Worm (Caenorhabditis elegans) whole organism, L3 larva: ENCODE measurements around the gene sdc-2.

Experiments used
- R02D3.7 ChIP-seq: fragments of 150-350 bp; optimal IDR thresholded peaks from 2 replicates; lab custom pipeline; 2014; ENCODE audit warnings: missing biosample characterization, missing genetic modification characterization
- aly-2 ChIP-seq: fragments of 150-350 bp; optimal IDR thresholded peaks from 2 replicates; lab custom pipeline; 2014; ENCODE audit warnings: missing biosample characterization, missing genetic modification characterization
- ama-1 ChIP-seq: fragments of 150-350 bp; optimal IDR thresholded peaks from 2 replicates; lab custom pipeline; 2018
- ceh-16 ChIP-seq: sonication (generic microtip); optimal IDR thresholded peaks from 2 replicates; lab custom pipeline; 2017; ENCODE audit warnings: missing biosample characterization, missing genetic modification characterization
- ceh-28 ChIP-seq: fragments of 150-350 bp; optimal IDR thresholded peaks from 2 replicates; lab custom pipeline; 2014; ENCODE audit warnings: missing biosample characterization, missing genetic modification reagents, missing genetic modification characterization
- ceh-9 ChIP-seq: sonication (generic microtip); optimal IDR thresholded peaks from 2 replicates; lab custom pipeline; 2018; ENCODE audit warnings: missing biosample characterization, missing genetic modification characterization
- daf-12 ChIP-seq: fragments of 150-350 bp; optimal IDR thresholded peaks from 2 replicates; lab custom pipeline; 2014; ENCODE audit warnings: missing biosample characterization, missing genetic modification reagents, missing genetic modification characterization
- egl-27 ChIP-seq: sonication (generic microtip); optimal IDR thresholded peaks from 4 replicates; lab custom pipeline; 2017; ENCODE audit warnings: missing biosample characterization, missing genetic modification reagents, missing genetic modification characterization
- egl-5 ChIP-seq: fragments of 150-350 bp; optimal IDR thresholded peaks from 2 replicates; lab custom pipeline; 2017; ENCODE audit warnings: missing biosample characterization, missing genetic modification reagents, missing genetic modification characterization, inconsistent platforms
- elt-1 ChIP-seq: fragments of 150-350 bp; optimal IDR thresholded peaks from 2 replicates; lab custom pipeline; 2014; ENCODE audit warnings: missing biosample characterization, missing genetic modification characterization
- elt-2 ChIP-seq: sonication (generic microtip); optimal IDR thresholded peaks from 2 replicates; lab custom pipeline; 2016; ENCODE audit warnings: missing genetic modification reagents, mild to moderate bottlenecking, missing genetic modification characterization, missing compliant biosample characterization
- elt-3 ChIP-seq, 3 experiments: fragments of 150-350 bp in 1 of 3; sonication (generic microtip) in 2 of 3; optimal IDR thresholded peaks; 2 replicates in 2 of 3; 4 replicates in 1 of 3; lab custom pipeline; 2014 to 2017; ENCODE audit warnings: missing biosample characterization in 3 of 3, missing genetic modification characterization in 3 of 3
- eor-1 ChIP-seq, 2 experiments: fragments of 150-350 bp; optimal IDR thresholded peaks; 2 replicates each; lab custom pipeline; 2014 to 2018; ENCODE audit warnings: missing biosample characterization in 2 of 2, missing genetic modification characterization in 2 of 2
- fkh-10 ChIP-seq: sonication (generic microtip); optimal IDR thresholded peaks from 2 replicates; lab custom pipeline; 2017; ENCODE audit warnings: missing biosample characterization, missing genetic modification reagents, missing genetic modification characterization
- fkh-2 ChIP-seq: fragments of 150-350 bp; optimal IDR thresholded peaks from 2 replicates; lab custom pipeline; 2014; ENCODE audit warnings: missing biosample characterization, missing genetic modification reagents, missing genetic modification characterization
- fos-1 ChIP-seq: fragments of 150-350 bp; optimal IDR thresholded peaks from 2 replicates; lab custom pipeline; 2014; ENCODE audit warnings: missing biosample characterization, missing genetic modification characterization
- hmg-11 ChIP-seq: sonication (generic microtip); optimal IDR thresholded peaks from 2 replicates; lab custom pipeline; 2016; ENCODE audit warnings: missing genetic modification characterization, missing compliant biosample characterization
- jun-1 ChIP-seq: fragments of 150-350 bp; optimal IDR thresholded peaks from 2 replicates; lab custom pipeline; 2014; ENCODE audit warnings: missing biosample characterization, missing genetic modification reagents, missing genetic modification characterization
- lin-15B ChIP-seq: fragments of 150-350 bp; optimal IDR thresholded peaks from 2 replicates; lab custom pipeline; 2014; ENCODE audit warnings: missing biosample characterization, missing genetic modification characterization
- lin-39 ChIP-seq: fragments of 150-350 bp; optimal IDR thresholded peaks from 2 replicates; lab custom pipeline; 2018; ENCODE audit warnings: missing biosample characterization, missing genetic modification reagents, missing genetic modification characterization
- lsy-12 ChIP-seq: sonication (generic microtip); optimal IDR thresholded peaks from 2 replicates; lab custom pipeline; 2016; ENCODE audit warnings: mild to moderate bottlenecking, missing genetic modification characterization, missing compliant biosample characterization
- mdl-1 ChIP-seq: fragments of 150-350 bp; optimal IDR thresholded peaks from 2 replicates; lab custom pipeline; 2014; ENCODE audit warnings: missing biosample characterization, missing genetic modification characterization
- mml-1 ChIP-seq: fragments of 150-350 bp; sonication (generic microtip); optimal IDR thresholded peaks from 3 replicates; lab custom pipeline; 2014; ENCODE audit warnings: missing biosample characterization, missing genetic modification characterization
- nfya-1 ChIP-seq: sonication (generic microtip); optimal IDR thresholded peaks from 2 replicates; lab custom pipeline; 2017; ENCODE audit warnings: missing genetic modification characterization, mild to moderate bottlenecking, missing compliant biosample characterization, antibody characterized with exemption, moderate library complexity; ENCODE audit not compliant: insufficient read depth
- nhr-12 ChIP-seq: fragments of 150-350 bp; optimal IDR thresholded peaks from 2 replicates; lab custom pipeline; 2014; ENCODE audit warnings: missing biosample characterization, missing genetic modification characterization
- nhr-23 ChIP-seq: fragments of 150-350 bp; optimal IDR thresholded peaks from 2 replicates; lab custom pipeline; 2014; ENCODE audit warnings: missing biosample characterization, missing genetic modification reagents, missing genetic modification characterization
- nhr-25 ChIP-seq: sonication (generic microtip); optimal IDR thresholded peaks from 2 replicates; lab custom pipeline; 2017; ENCODE audit warnings: missing biosample characterization, missing genetic modification characterization
- nhr-28 ChIP-seq: fragments of 150-350 bp; optimal IDR thresholded peaks from 2 replicates; lab custom pipeline; 2014; ENCODE audit warnings: missing biosample characterization, missing genetic modification characterization
- nhr-43 ChIP-seq: sonication (generic microtip); optimal IDR thresholded peaks from 2 replicates; lab custom pipeline; 2016; ENCODE audit warnings: mild to moderate bottlenecking, missing genetic modification characterization, missing compliant biosample characterization; ENCODE audit not compliant: poor library complexity, severe bottlenecking
- nhr-76 ChIP-seq: fragments of 150-350 bp; sonication (generic microtip); optimal IDR thresholded peaks from 5 replicates; lab custom pipeline; 2014; ENCODE audit warnings: missing biosample characterization, missing genetic modification characterization
- nhr-77 ChIP-seq: fragments of 150-350 bp; optimal IDR thresholded peaks from 2 replicates; lab custom pipeline; 2014; ENCODE audit warnings: missing biosample characterization, missing genetic modification characterization
- pha-4 ChIP-seq: fragments of 150-350 bp; optimal IDR thresholded peaks from 2 replicates; lab custom pipeline; 2014; ENCODE audit warnings: missing biosample characterization, missing genetic modification reagents, missing genetic modification characterization
- pqm-1 ChIP-seq: fragments of 150-350 bp; optimal IDR thresholded peaks from 2 replicates; lab custom pipeline; 2017; ENCODE audit warnings: missing biosample characterization, missing genetic modification characterization, inconsistent platforms
- skn-1 ChIP-seq: fragments of 150-350 bp; optimal IDR thresholded peaks from 2 replicates; lab custom pipeline; 2014; ENCODE audit warnings: missing biosample characterization, missing genetic modification characterization
- tbx-2 ChIP-seq: sonication (generic microtip); optimal IDR thresholded peaks from 2 replicates; lab custom pipeline; 2016; ENCODE audit warnings: mild to moderate bottlenecking, missing genetic modification characterization, missing compliant biosample characterization
- unc-62 ChIP-seq: fragments of 150-350 bp; sonication (generic microtip); optimal IDR thresholded peaks from 4 replicates; lab custom pipeline; 2014; ENCODE audit warnings: missing biosample characterization, missing genetic modification reagents, missing genetic modification characterization
- zag-1 ChIP-seq: fragments of 150-350 bp; optimal IDR thresholded peaks from 2 replicates; lab custom pipeline; 2014; ENCODE audit warnings: missing biosample characterization, missing genetic modification characterization

Gene sdc-2

ce11 chrX:11478758-11479157 is 43.7 kb upstream of the sdc-2 start (continued):
- no peak for TF ChIP-seq eor-1 (tag; optimal IDR thresholded peaks at IDR 0.05; lab: Kevin White, UChicago)

ce11 chrX:11479321-11479863 is 43.1 kb upstream of the sdc-2 start:
- TF ChIP-seq elt-2 (peak; percentile 47), fkh-10 (no peak)
- TF ChIP-seq, all 47 proteins: peak for 1

ce11 chrX:11480032-11480431 is 42.5 kb upstream of the sdc-2 start:
- no peak for TF ChIP-seq fkh-2
- peak; percentile 5 for TF ChIP-seq hmg-11
- TF ChIP-seq nhr-12 (tag; lab: Kevin White, UChicago) = no peak
- TF ChIP-seq nfya-1 (tag; lab: Kevin White, UChicago) = peak; percentile 21
- TF ChIP-seq ama-1 (lab: Kevin White, UChicago) = peak; percentile 77
- peak; percentile 38 for TF ChIP-seq elt-2
- no peak for TF ChIP-seq ceh-9 (tag; lab: Kevin White, UChicago)
- TF ChIP-seq pqm-1 (tag; lab: Kevin White, UChicago) = no peak

- TF ChIP-seq pha-4 (tag; lab: Kevin White, UChicago) (peak; percentile 2), lin-15B (tag; lab: Kevin White, UChicago) (no peak), elt-3 (tag; optimal IDR thresholded peaks at IDR 0.05; lab: Kevin White, UChicago) (peak in 1 of 3 experiments; percentile 1), nhr-76 (no peak), aly-2 (no peak), nhr-12 (tag; lab: Kevin White, UChicago) (no peak), nhr-23 (tag; lab: Kevin White, UChicago) (no peak), ceh-9 (tag; lab: Kevin White, UChicago) (no peak), pqm-1 (tag; lab: Kevin White, UChicago) (peak; percentile 76), elt-1 (tag; lab: Kevin White, UChicago) (no peak), egl-27 (tag; lab: Kevin White, UChicago) (no peak), tbx-2 (tag; lab: Kevin White, UChicago) (no peak), nhr-77 (no peak), R02D3.7 (tag; lab: Kevin White, UChicago) (peak; percentile 3), egl-5 (tag; lab: Kevin White, UChicago) (no peak), fkh-10 (no peak), elt-2 (peak; percentile 97), jun-1 (tag; lab: Kevin White, UChicago) (peak; percentile 41), ceh-16 (no peak), ama-1 (lab: Kevin White, UChicago) (peak; percentile 24), nhr-43 (peak; percentile 9)
These were observed 41.3 kb upstream of the sdc-2 start for ce11 chrX:11480990-11481824.

- no peak for TF ChIP-seq elt-1 (tag; lab: Kevin White, UChicago)
- no peak for TF ChIP-seq skn-1 (tag; lab: Kevin White, UChicago)
- no peak for TF ChIP-seq ceh-9 (tag; lab: Kevin White, UChicago)
- TF ChIP-seq R02D3.7 (tag; lab: Kevin White, UChicago) = no peak
- no peak for TF ChIP-seq unc-62
- TF ChIP-seq hmg-11 = no peak
- TF ChIP-seq ceh-16 = no peak
- TF ChIP-seq elt-2 = peak; percentile 18
- TF ChIP-seq nhr-77 = no peak
- peak; percentile 29 for TF ChIP-seq pha-4 (tag; lab: Kevin White, UChicago)
- TF ChIP-seq lsy-12 = no peak
- no peak for TF ChIP-seq nhr-76
- no peak for TF ChIP-seq fkh-2
- TF ChIP-seq, all 47 proteins: peak for 2
These were observed 40.7 kb upstream of the sdc-2 start for ce11 chrX:11481825-11482093.

- no peak for TF ChIP-seq fos-1 (tag; lab: Kevin White, UChicago)
- no peak for TF ChIP-seq nhr-25 (tag; lab: Kevin White, UChicago)
- peak; percentile 46 for TF ChIP-seq nfya-1 (tag; lab: Kevin White, UChicago)
- TF ChIP-seq nhr-76 = no peak
- no peak for TF ChIP-seq mdl-1 (tag; lab: Kevin White, UChicago)
- no peak for TF ChIP-seq ceh-28 (tag; lab: Kevin White, UChicago)
- no peak for TF ChIP-seq skn-1 (tag; lab: Kevin White, UChicago)
- TF ChIP-seq ceh-9 (tag; lab: Kevin White, UChicago) = no peak
- no peak for TF ChIP-seq jun-1 (tag; lab: Kevin White, UChicago)
- no peak for TF ChIP-seq pha-4 (tag; lab: Kevin White, UChicago)
- TF ChIP-seq lin-39 (tag; lab: Kevin White, UChicago) = peak; percentile 50
- no peak for TF ChIP-seq fkh-10
- no peak for TF ChIP-seq nhr-28 (tag; lab: Kevin White, UChicago)
- TF ChIP-seq nhr-43 = no peak
- TF ChIP-seq elt-2 = no peak
- no peak for TF ChIP-seq unc-62
- TF ChIP-seq ama-1 (lab: Kevin White, UChicago) = peak; percentile 10
- TF ChIP-seq egl-5 (tag; lab: Kevin White, UChicago) = no peak
- TF ChIP-seq zag-1 (tag; lab: Kevin White, UChicago) = no peak
- TF ChIP-seq ceh-16 = no peak
- TF ChIP-seq nhr-77 = no peak
- peak; percentile 58 for TF ChIP-seq daf-12
- peak; percentile 32 for TF ChIP-seq pqm-1 (tag; lab: Kevin White, UChicago)
- no peak for TF ChIP-seq fkh-2
- no peak for TF ChIP-seq lin-15B (tag; lab: Kevin White, UChicago)
- TF ChIP-seq elt-1 (tag; lab: Kevin White, UChicago) = no peak
- peak; percentile 12 for TF ChIP-seq hmg-11
- no peak for TF ChIP-seq mml-1 (tag; lab: Kevin White, UChicago)
- TF ChIP-seq aly-2 = no peak
These were observed 40.4 kb upstream of the sdc-2 start for ce11 chrX:11482134-11482533.
